Worm (Caenorhabditis elegans) whole organism, L3 larva: ENCODE results near the gene lim-4.

ENCODE experiments used
- ZK546.5 ChIP-seq: sonication (generic microtip); optimal IDR thresholded peaks from 2 replicates; lab custom pipeline; 2017; ENCODE audit warnings: missing biosample characterization, missing genetic modification characterization
- aly-2 ChIP-seq: fragments of 150-350 bp; optimal IDR thresholded peaks from 2 replicates; lab custom pipeline; 2014; ENCODE audit warnings: missing biosample characterization, missing genetic modification characterization
- ceh-16 ChIP-seq: sonication (generic microtip); optimal IDR thresholded peaks from 2 replicates; lab custom pipeline; 2017; ENCODE audit warnings: missing biosample characterization, missing genetic modification characterization
- ceh-28 ChIP-seq: fragments of 150-350 bp; optimal IDR thresholded peaks from 2 replicates; lab custom pipeline; 2014; ENCODE audit warnings: missing biosample characterization, missing genetic modification reagents, missing genetic modification characterization
- ceh-9 ChIP-seq: sonication (generic microtip); optimal IDR thresholded peaks from 2 replicates; lab custom pipeline; 2018; ENCODE audit warnings: missing biosample characterization, missing genetic modification characterization
- daf-12 ChIP-seq: fragments of 150-350 bp; optimal IDR thresholded peaks from 2 replicates; lab custom pipeline; 2014; ENCODE audit warnings: missing biosample characterization, missing genetic modification reagents, missing genetic modification characterization
- egl-27 ChIP-seq: sonication (generic microtip); optimal IDR thresholded peaks from 4 replicates; lab custom pipeline; 2017; ENCODE audit warnings: missing biosample characterization, missing genetic modification reagents, missing genetic modification characterization
- egl-5 ChIP-seq: fragments of 150-350 bp; optimal IDR thresholded peaks from 2 replicates; lab custom pipeline; 2017; ENCODE audit warnings: missing biosample characterization, missing genetic modification reagents, missing genetic modification characterization, inconsistent platforms
- elt-1 ChIP-seq: fragments of 150-350 bp; optimal IDR thresholded peaks from 2 replicates; lab custom pipeline; 2014; ENCODE audit warnings: missing biosample characterization, missing genetic modification characterization
- elt-2 ChIP-seq: sonication (generic microtip); optimal IDR thresholded peaks from 2 replicates; lab custom pipeline; 2016; ENCODE audit warnings: missing genetic modification reagents, mild to moderate bottlenecking, missing genetic modification characterization, missing compliant biosample characterization
- eor-1 ChIP-seq, 2 experiments: fragments of 150-350 bp; optimal IDR thresholded peaks; 2 replicates each; lab custom pipeline; 2014 to 2018; ENCODE audit warnings: missing biosample characterization in 2 of 2, missing genetic modification characterization in 2 of 2
- fkh-10 ChIP-seq: sonication (generic microtip); optimal IDR thresholded peaks from 2 replicates; lab custom pipeline; 2017; ENCODE audit warnings: missing biosample characterization, missing genetic modification reagents, missing genetic modification characterization
- hmg-11 ChIP-seq: sonication (generic microtip); optimal IDR thresholded peaks from 2 replicates; lab custom pipeline; 2016; ENCODE audit warnings: missing genetic modification characterization, missing compliant biosample characterization
- jun-1 ChIP-seq: fragments of 150-350 bp; optimal IDR thresholded peaks from 2 replicates; lab custom pipeline; 2014; ENCODE audit warnings: missing biosample characterization, missing genetic modification reagents, missing genetic modification characterization
- lin-15B ChIP-seq: fragments of 150-350 bp; optimal IDR thresholded peaks from 2 replicates; lab custom pipeline; 2014; ENCODE audit warnings: missing biosample characterization, missing genetic modification characterization
- lsy-12 ChIP-seq: sonication (generic microtip); optimal IDR thresholded peaks from 2 replicates; lab custom pipeline; 2016; ENCODE audit warnings: mild to moderate bottlenecking, missing genetic modification characterization, missing compliant biosample characterization
- mdl-1 ChIP-seq: fragments of 150-350 bp; optimal IDR thresholded peaks from 2 replicates; lab custom pipeline; 2014; ENCODE audit warnings: missing biosample characterization, missing genetic modification characterization
- nfya-1 ChIP-seq: sonication (generic microtip); optimal IDR thresholded peaks from 2 replicates; lab custom pipeline; 2017; ENCODE audit warnings: missing genetic modification characterization, mild to moderate bottlenecking, missing compliant biosample characterization, antibody characterized with exemption, moderate library complexity; ENCODE audit not compliant: insufficient read depth
- nhr-11 ChIP-seq: fragments of 150-350 bp; optimal IDR thresholded peaks from 2 replicates; lab custom pipeline; 2014; ENCODE audit warnings: missing biosample characterization, missing genetic modification characterization
- nhr-12 ChIP-seq: fragments of 150-350 bp; optimal IDR thresholded peaks from 2 replicates; lab custom pipeline; 2014; ENCODE audit warnings: missing biosample characterization, missing genetic modification characterization
- nhr-23 ChIP-seq: fragments of 150-350 bp; optimal IDR thresholded peaks from 2 replicates; lab custom pipeline; 2014; ENCODE audit warnings: missing biosample characterization, missing genetic modification reagents, missing genetic modification characterization
- nhr-25 ChIP-seq: sonication (generic microtip); optimal IDR thresholded peaks from 2 replicates; lab custom pipeline; 2017; ENCODE audit warnings: missing biosample characterization, missing genetic modification characterization
- nhr-28 ChIP-seq: fragments of 150-350 bp; optimal IDR thresholded peaks from 2 replicates; lab custom pipeline; 2014; ENCODE audit warnings: missing biosample characterization, missing genetic modification characterization
- nhr-67 ChIP-seq: fragments of 150-350 bp; optimal IDR thresholded peaks from 2 replicates; lab custom pipeline; 2014; ENCODE audit warnings: missing biosample characterization, missing genetic modification characterization
- pha-4 ChIP-seq: fragments of 150-350 bp; optimal IDR thresholded peaks from 2 replicates; lab custom pipeline; 2014; ENCODE audit warnings: missing biosample characterization, missing genetic modification reagents, missing genetic modification characterization
- sea-2 ChIP-seq: fragments of 150-350 bp; sonication (generic microtip); optimal IDR thresholded peaks from 4 replicates; lab custom pipeline; 2014; ENCODE audit warnings: missing biosample characterization, missing genetic modification reagents, missing genetic modification characterization
- skn-1 ChIP-seq: fragments of 150-350 bp; optimal IDR thresholded peaks from 2 replicates; lab custom pipeline; 2014; ENCODE audit warnings: missing biosample characterization, missing genetic modification characterization
- tbx-2 ChIP-seq: sonication (generic microtip); optimal IDR thresholded peaks from 2 replicates; lab custom pipeline; 2016; ENCODE audit warnings: mild to moderate bottlenecking, missing genetic modification characterization, missing compliant biosample characterization
- unc-39 ChIP-seq: sonication (generic microtip); optimal IDR thresholded peaks from 4 replicates; lab custom pipeline; 2017; ENCODE audit warnings: missing biosample characterization, missing genetic modification characterization
- zag-1 ChIP-seq: fragments of 150-350 bp; optimal IDR thresholded peaks from 2 replicates; lab custom pipeline; 2014; ENCODE audit warnings: missing biosample characterization, missing genetic modification characterization
- ztf-11 ChIP-seq: fragments of 150-350 bp; optimal IDR thresholded peaks from 2 replicates; lab custom pipeline; 2014; ENCODE audit warnings: missing biosample characterization, missing genetic modification characterization

Gene lim-4

ce11 chrX:3898255-3899177 lies 25.2 kb upstream of the lim-4 start:
- TF ChIP-seq nfya-1 (peak; percentile 6), nhr-12 (tag; lab: Kevin White, UChicago) (no peak), nhr-67 (tag; lab: Kevin White, UChicago) (no peak), tbx-2 (tag; lab: Kevin White, UChicago) (no peak), elt-1 (peak; percentile 15), lsy-12 (tag; lab: Kevin White, UChicago) (no peak)

ce11 chrX:3895577-3895976 lies 22.2 kb upstream of the lim-4 start, which contains the start of gene F47F2.3:
F47F2.3 (minus strand) TSS chrX:3895677.
- no peak for TF ChIP-seq ceh-16
- TF ChIP-seq egl-27 (tag; lab: Kevin White, UChicago) = no peak
- no peak for TF ChIP-seq zag-1 (tag; lab: Kevin White, UChicago)
- no peak for TF ChIP-seq nhr-25
- TF ChIP-seq skn-1 = no peak
- no peak for TF ChIP-seq daf-12
- TF ChIP-seq nhr-12 (tag; lab: Kevin White, UChicago) = no peak
- no peak for TF ChIP-seq eor-1 (tag; optimal IDR thresholded peaks at IDR 0.05; lab: Kevin White, UChicago)
- TF ChIP-seq lsy-12 (tag; lab: Kevin White, UChicago) = no peak
- TF ChIP-seq elt-2 = no peak
- TF ChIP-seq nhr-28 = no peak
- TF ChIP-seq jun-1 (tag; lab: Kevin White, UChicago) = no peak
- no peak for TF ChIP-seq aly-2
- no peak for TF ChIP-seq pha-4 (tag; lab: Kevin White, UChicago)
- no peak for TF ChIP-seq ceh-28 (tag; lab: Kevin White, UChicago)
- no peak for TF ChIP-seq hmg-11 (tag; lab: Kevin White, UChicago)

- no peak for TF ChIP-seq unc-39
- no peak for TF ChIP-seq mdl-1 (tag; lab: Kevin White, UChicago)
- TF ChIP-seq nhr-23 (tag; lab: Kevin White, UChicago) = no peak
- TF ChIP-seq zag-1 (tag; lab: Kevin White, UChicago) = no peak
- TF ChIP-seq ztf-11 = no peak
- no peak for TF ChIP-seq jun-1 (tag; lab: Kevin White, UChicago)
- no peak for TF ChIP-seq skn-1
- TF ChIP-seq ZK546.5 (tag; lab: Kevin White, UChicago) = no peak
- no peak for TF ChIP-seq daf-12
- TF ChIP-seq ceh-9 (tag; lab: Kevin White, UChicago) = no peak
- TF ChIP-seq nhr-11 (tag; lab: Kevin White, UChicago) = no peak
These were observed 14.2 kb upstream of the lim-4 start for ce11 chrX:3887595-3887994.

- TF ChIP-seq sea-2 (GFP tag; lab: Kevin White, UChicago) (no peak), ZK546.5 (tag; lab: Kevin White, UChicago) (no peak), lin-15B (tag; lab: Kevin White, UChicago) (no peak), ceh-16 (no peak), pha-4 (tag; lab: Kevin White, UChicago) (no peak), skn-1 (no peak), egl-5 (tag; lab: Kevin White, UChicago) (no peak)
These were observed 4.9 kb upstream of the lim-4 start, which contains the start of gene F47F2.1 for ce11 chrX:3878233-3878632. F47F2.1 (plus strand) TSS chrX:3878533.

- TF ChIP-seq fkh-10 (GFP tag; lab: Kevin White, UChicago) (peak; percentile 15), pha-4 (tag; lab: Kevin White, UChicago) (no peak), skn-1 (no peak)
These were observed 2.4 kb upstream of the lim-4 start for ce11 chrX:3875714-3876113.
